In genomic region chrV:15707982-15708381, ce11 we compare ENCODE assay signal across 5 worm cellular contexts.
TF ChIP-seq lines count a peak whose summit lies in the region.

No protein-coding gene starts in this region.

TF ChIP-seq in whole organism, L1 larva, 84 proteins besides CTCF, POLR2A, EP300 and RAD21 (continues in another document):
- TF ChIP-seq unc-98 (GFP tag; IDR thresholded peaks at IDR 0.05; lab: Robert Waterston, UW) (no peak), swsn-7 (tag; optimal IDR thresholded peaks at IDR 0.05; lab: Kevin White, UChicago) (no peak), elt-3 (tag; optimal IDR thresholded peaks at IDR 0.05; lab: Kevin White, UChicago) (peak in 5 of 6 experiments; percentile 32 to 98 (median 74)), nhr-12 (tag; optimal IDR thresholded peaks at IDR 0.05; lab: Kevin White, UChicago) (no peak), lir-3 (tag; optimal IDR thresholded peaks at IDR 0.05; lab: Kevin White, UChicago; ENCODE audit: poor library complexity) (no peak), ztf-11 (tag; optimal IDR thresholded peaks at IDR 0.05; lab: Kevin White, UChicago) (no peak), nhr-90 (tag; optimal IDR thresholded peaks at IDR 0.05; lab: Kevin White, UChicago; ENCODE audit: poor library complexity) (peak; percentile 11), hpl-2 (GFP tag; optimal IDR thresholded peaks at IDR 0.05; lab: Kevin White, UChicago) (no peak), mef-2 (tag; optimal IDR thresholded peaks at IDR 0.05; lab: Kevin White, UChicago) (no peak), elt-2 (tag; optimal IDR thresholded peaks at IDR 0.05; lab: Kevin White, UChicago) (no peak), ama-1 (optimal IDR thresholded peaks at IDR 0.05; lab: Kevin White, UChicago) (no peak), ztf-4 (tag; optimal IDR thresholded peaks at IDR 0.05; lab: Kevin White, UChicago) (no peak), mep-1 (tag; optimal IDR thresholded peaks at IDR 0.05; lab: Kevin White, UChicago) (no peak), pqm-1 (tag; optimal IDR thresholded peaks at IDR 0.05; lab: Kevin White, UChicago) (no peak), nhr-76 (tag; optimal IDR thresholded peaks at IDR 0.05; lab: Kevin White, UChicago) (no peak), blmp-1 (tag; optimal IDR thresholded peaks at IDR 0.05; lab: Kevin White, UChicago) (peak; percentile 57), C34B4.2 (tag; optimal IDR thresholded peaks at IDR 0.05; lab: Kevin White, UChicago) (no peak), C04F5.9 (tag; optimal IDR thresholded peaks at IDR 0.05; lab: Kevin White, UChicago) (no peak), lsy-2 (tag; optimal IDR thresholded peaks at IDR 0.05; lab: Kevin White, UChicago) (peak in 1 of 2 experiments; percentile 46)

TF ChIP-seq in whole organism, L2 larva, 48 proteins besides CTCF, POLR2A, EP300 and RAD21:
- peak; percentile 13 for TF ChIP-seq nhr-21 (tag; optimal IDR thresholded peaks at IDR 0.05; lab: Kevin White, UChicago)
- TF ChIP-seq ztf-4 (tag; optimal IDR thresholded peaks at IDR 0.05; lab: Kevin White, UChicago), result no peak
- TF ChIP-seq crh-2 (tag; optimal IDR thresholded peaks at IDR 0.05; lab: Kevin White, UChicago), result peak; percentile 36
- peak; percentile 85 for TF ChIP-seq sma-9 (GFP tag; optimal IDR thresholded peaks at IDR 0.05; lab: Kevin White, UChicago)
- no peak for TF ChIP-seq sma-9 (tag; optimal IDR thresholded peaks at IDR 0.05; lab: Kevin White, UChicago)
- TF ChIP-seq nhr-129 (tag; optimal IDR thresholded peaks at IDR 0.05; lab: Kevin White, UChicago), result peak; percentile 6
- TF ChIP-seq sma-3 (GFP tag; optimal IDR thresholded peaks at IDR 0.05; lab: Kevin White, UChicago), result peak; percentile 46
- TF ChIP-seq ztf-1 (GFP tag; conservative IDR thresholded peaks at IDR 0.05; lab: Robert Waterston, UW), result no peak
- peak; percentile 67 for TF ChIP-seq nhr-25 (tag; optimal IDR thresholded peaks at IDR 0.05; lab: Kevin White, UChicago)
- TF ChIP-seq nhr-6 (tag; optimal IDR thresholded peaks at IDR 0.05; lab: Kevin White, UChicago), result no peak
- peak; percentile 20 for TF ChIP-seq egl-27 (tag; optimal IDR thresholded peaks at IDR 0.05; lab: Kevin White, UChicago)

TF ChIP-seq in whole organism, L3 larva, 47 proteins besides CTCF, POLR2A, EP300 and RAD21:
- TF ChIP-seq elt-3 (tag; optimal IDR thresholded peaks at IDR 0.05; lab: Kevin White, UChicago) (peak in 2 of 3 experiments; percentile 17 to 74), R02D3.7 (tag; optimal IDR thresholded peaks at IDR 0.05; lab: Kevin White, UChicago) (no peak), ceh-16 (tag; optimal IDR thresholded peaks at IDR 0.05; lab: Kevin White, UChicago) (no peak), nhr-25 (tag; optimal IDR thresholded peaks at IDR 0.05; lab: Kevin White, UChicago) (peak; percentile 24)

TF ChIP-seq in whole organism, L4 larva, 104 proteins besides CTCF, POLR2A, EP300 and RAD21:
- peak in 1 of 2 experiments; percentile 81 for TF ChIP-seq unc-62 (GFP tag; optimal IDR thresholded peaks at IDR 0.05 in 1 of 2; lab: Kevin White, UChicago)
- TF ChIP-seq unc-62 (tag; optimal IDR thresholded peaks at IDR 0.05; lab: Kevin White, UChicago), result no peak
- 0 out of 2 replicates have a peak, but pooled peaks have one; percentile 20 for TF ChIP-seq ceh-20 (GFP tag; IDR thresholded peaks at IDR 0.05; lab: Robert Waterston, UW)
- peak; percentile 55 for TF ChIP-seq nhr-28 (tag; optimal IDR thresholded peaks at IDR 0.05; lab: Kevin White, UChicago)
- TF ChIP-seq tra-1 (GFP tag; IDR thresholded peaks at IDR 0.05; lab: Robert Waterston, UW), result 0 out of 2 replicates have a peak, but pooled peaks have one; percentile 31
- TF ChIP-seq ZK546.5 (tag; optimal IDR thresholded peaks at IDR 0.05; lab: Kevin White, UChicago), result no peak

TF ChIP-seq in whole organism, young adult, 124 proteins besides CTCF, POLR2A, EP300 and RAD21:
- peak; percentile 27 for TF ChIP-seq somi-1 (GFP tag; optimal IDR thresholded peaks at IDR 0.05; lab: Kevin White, UChicago)
- no peak for TF ChIP-seq ceh-91 (GFP tag; IDR thresholded peaks at IDR 0.05; lab: Robert Waterston, UW)
